Fruit fly (Drosophila melanogaster) whole organism: ENCODE data around the gene CG15537.

Source experiments
- CG8478 ChIP-seq: fragments of >200 bp; optimal IDR thresholded peaks from 2 replicates; lab custom pipeline; 2018; ENCODE audit warnings: inconsistent platforms
- Dll ChIP-seq: fragments of >200 bp; optimal IDR thresholded peaks from 2 replicates; lab custom pipeline; 2017
- EcR ChIP-seq, 2 experiments: fragments of >200 bp; optimal IDR thresholded peaks; 2 replicates each; lab custom pipeline; 2017; ENCODE audit warnings: missing biosample characterization in 2 of 2, missing genetic modification characterization in 2 of 2, missing genetic modification reagents in 2 of 2
- pan ChIP-seq: fragments of >200 bp; optimal IDR thresholded peaks from 2 replicates; lab custom pipeline; 2017
- psq ChIP-seq: fragments of >200 bp; optimal IDR thresholded peaks from 2 replicates; lab custom pipeline; 2017
- usp ChIP-seq: fragments of >200 bp; optimal IDR thresholded peaks from 2 replicates; lab custom pipeline; 2017; ENCODE audit warnings: missing biosample characterization, missing genetic modification characterization, mixed read lengths

DNA sequence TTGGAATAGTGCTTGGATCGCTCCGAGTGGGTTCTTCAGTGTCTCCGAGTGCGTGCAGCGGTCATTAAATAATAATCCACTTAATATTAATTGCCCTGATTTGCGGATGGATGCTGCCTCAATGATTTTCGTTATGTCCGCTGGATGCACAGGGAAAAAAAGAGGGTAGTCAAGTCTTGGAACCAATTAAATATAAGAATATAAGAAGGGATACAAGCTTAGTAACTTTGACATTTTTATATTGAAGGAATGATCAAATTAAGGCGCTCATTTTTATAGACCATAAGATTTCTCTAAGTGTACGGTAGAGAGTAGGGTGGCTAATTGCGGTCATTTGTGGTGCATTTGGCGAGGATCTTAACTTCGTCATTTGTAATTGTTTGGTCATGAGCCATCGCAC, 51.4 kb downstream of the CG15537 start:
- TF ChIP-seq EcR (GFP tag; optimal IDR thresholded peaks at IDR 0.05; lab: Kevin White, UChicago) (no peak), psq (lab: Kevin White, UChicago) (no peak), Dll (lab: Kevin White, UChicago) (no peak), pan (no peak), CG8478 (no peak), usp (GFP tag; lab: Kevin White, UChicago) (no peak)
